Fruit fly (Drosophila melanogaster): ENCODE results near the gene CG9806.

CG9806 gene

DNA sequence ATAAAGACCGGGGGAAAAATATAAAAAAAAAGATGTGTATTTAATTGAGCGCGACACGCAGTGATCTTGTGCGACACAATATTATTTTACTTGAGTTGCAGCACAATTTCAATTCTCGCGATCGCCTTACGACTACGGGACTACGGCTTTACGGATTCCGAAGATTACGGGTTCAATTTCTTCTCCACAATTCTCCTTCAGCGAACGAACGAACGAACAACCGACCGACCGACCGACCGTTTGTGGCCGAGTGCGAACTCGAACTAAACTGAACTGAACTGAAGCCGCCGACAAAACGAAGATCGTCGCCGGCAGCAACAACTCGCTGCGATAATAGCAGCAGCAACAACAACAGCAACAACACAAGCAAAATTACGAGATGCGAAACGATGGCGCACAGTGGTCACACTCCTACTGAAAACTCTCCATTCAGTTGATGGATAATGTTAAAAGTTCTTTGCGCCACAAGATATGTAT is 41.7 kb downstream of the CG9806 start, which contains the start of gene spri (continued):
- TF ChIP-seq org-1 (GFP tag; optimal IDR thresholded peaks at IDR 0.05) (no peak), Bgb (GFP tag; IDR thresholded peaks at IDR 0.05; ENCODE audit: partially characterized antibody) (peak; percentile 48; the same call in 1 of the 2 replicates), CG9437 (GFP tag; optimal IDR thresholded peaks at IDR 0.05) (peak; percentile 16), ken (GFP tag; IDR thresholded peaks at IDR 0.05) (peak; percentile 34; the same call in 1 of the 3 replicates), trh (GFP tag; optimal IDR thresholded peaks at IDR 0.05) (no peak), Adf1 (GFP tag; IDR thresholded peaks at IDR 0.05) (peak; percentile 62), amos (GFP tag; IDR thresholded peaks at IDR 0.05; ENCODE audit: partially characterized antibody) (peak; percentile 12; the same call in 1 of the 2 replicates), Atf6 (GFP tag; IDR thresholded peaks at IDR 0.05) (0 out of 2 replicates have a peak, but pooled peaks have one; percentile 31), Meics (GFP tag; optimal IDR thresholded peaks at IDR 0.05) (peak; percentile 6), her (GFP tag; optimal IDR thresholded peaks at IDR 0.05) (peak; percentile 17), chif (GFP tag; optimal IDR thresholded peaks at IDR 0.05) (no peak), lbe (GFP tag; optimal IDR thresholded peaks at IDR 0.05) (peak; percentile 27), CG13894 (tag; optimal IDR thresholded peaks at IDR 0.05) (peak; percentile 1), HHEX (GFP tag; optimal IDR thresholded peaks at IDR 0.05) (peak; percentile 18), row (GFP tag; IDR thresholded peaks at IDR 0.05) (peak; percentile 57), CG12391 (tag; optimal IDR thresholded peaks at IDR 0.05) (peak; percentile 7), CG17328 (GFP tag; IDR thresholded peaks at IDR 0.05) (0 out of 2 replicates have a peak, but pooled peaks have one; percentile 19), Sox100B (GFP tag; optimal IDR thresholded peaks at IDR 0.05) (no peak), Pdp1 (GFP tag; optimal IDR thresholded peaks at IDR 0.05) (peak in 1 of 2 experiments; percentile 67), sna (GFP tag; IDR thresholded peaks at IDR 0.05; ENCODE audit: partially characterized antibody) (0 out of 2 replicates have a peak, but pooled peaks have one; percentile 18), btn (GFP tag; optimal IDR thresholded peaks at IDR 0.05) (no peak), rib (GFP tag; IDR thresholded peaks at IDR 0.05) (0 out of 2 replicates have a peak, but pooled peaks have one; percentile 29), Drgx (GFP tag; IDR thresholded peaks at IDR 0.05) (peak; percentile 52; the same call in 1 of the 2 replicates), bsh (GFP tag; optimal IDR thresholded peaks at IDR 0.05) (peak in 1 of 2 experiments; percentile 57), Deaf1 (tag; optimal IDR thresholded peaks at IDR 0.05) (peak; percentile 94), CG15479 (GFP tag; optimal IDR thresholded peaks at IDR 0.05) (peak; percentile 56), Aef1 (GFP tag; IDR thresholded peaks at IDR 0.05) (peak; percentile 32; the same call in 1 of the 3 replicates), CG13287 (GFP tag; IDR thresholded peaks at IDR 0.05; ENCODE audit: partially characterized antibody) (peak; percentile 29; the same call in 1 of the 2 replicates), CG1024 (GFP tag; IDR thresholded peaks at IDR 0.05) (no peak), tna (GFP tag; IDR thresholded peaks at IDR 0.05; ENCODE audit: partially characterized antibody) (0 out of 2 replicates have a peak, but pooled peaks have one; percentile 22), nom (GFP tag; optimal IDR thresholded peaks at IDR 0.05) (peak; percentile 88), Hr51 (GFP tag; optimal IDR thresholded peaks at IDR 0.05) (peak in 1 of 2 experiments; percentile 33), CG2199 (GFP tag; IDR thresholded peaks at IDR 0.05) (0 out of 3 replicates have a peak, but pooled peaks have one; percentile 47), CG34376 (GFP tag; optimal IDR thresholded peaks at IDR 0.05) (peak; percentile 52), CG10543 (GFP tag; optimal IDR thresholded peaks at IDR 0.05) (peak; percentile 34), CG10321 (GFP tag; IDR thresholded peaks at IDR 0.05) (no peak), sug (tag; optimal IDR thresholded peaks at IDR 0.05) (peak; percentile 47), ci (GFP tag; IDR thresholded peaks at IDR 0.05) (peak; percentile 54; the same call in 2 of the 3 replicates)

DNA sequence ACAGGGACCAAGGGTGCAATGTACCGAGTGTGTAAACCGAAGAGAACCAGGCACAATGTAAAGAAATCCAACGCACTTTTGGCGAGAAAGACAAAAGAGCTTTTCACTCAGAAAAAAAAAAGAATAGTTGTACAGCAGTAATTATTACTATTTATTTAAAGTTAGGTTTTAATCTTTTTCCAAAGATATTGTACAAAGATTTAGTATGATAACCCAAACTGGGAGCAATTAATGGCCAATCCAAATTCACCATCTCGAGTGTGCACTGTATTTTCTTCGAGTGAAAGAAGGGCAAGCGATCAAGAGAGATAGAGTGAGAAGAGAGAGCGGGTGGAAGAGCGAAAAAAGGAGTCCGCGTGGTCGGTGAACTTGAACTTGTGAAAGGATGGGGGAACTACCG is 42.5 kb downstream of the CG9806 start:
- no peak for TF ChIP-seq Aef1 (GFP tag; IDR thresholded peaks at IDR 0.05)
- 0 out of 2 replicates have a peak, but pooled peaks have one; percentile 6 for TF ChIP-seq sisA (GFP tag; IDR thresholded peaks at IDR 0.05)
- TF ChIP-seq lbe (GFP tag; optimal IDR thresholded peaks at IDR 0.05) = peak; percentile 90
- no peak for TF ChIP-seq Doc3 (GFP tag; IDR thresholded peaks at IDR 0.05; ENCODE audit: partially characterized antibody)
- TF ChIP-seq sug (tag; optimal IDR thresholded peaks at IDR 0.05) = no peak
- TF ChIP-seq BEAF-32 (GFP tag; optimal IDR thresholded peaks at IDR 0.05) = no peak
- no peak for TF ChIP-seq CG7987 (GFP tag; optimal IDR thresholded peaks at IDR 0.05)
- no peak for TF ChIP-seq gcm2 (GFP tag; optimal IDR thresholded peaks at IDR 0.05)
- TF ChIP-seq CG12219 (GFP tag; optimal IDR thresholded peaks at IDR 0.05) = no peak
- TF ChIP-seq CG13123 (GFP tag; optimal IDR thresholded peaks at IDR 0.05) = no peak
- TF ChIP-seq cwo (GFP tag; optimal IDR thresholded peaks at IDR 0.05) = no peak
- no peak for TF ChIP-seq CG17361 (GFP tag; IDR thresholded peaks at IDR 0.05)
- no peak for TF ChIP-seq CG8924 (tag; optimal IDR thresholded peaks at IDR 0.05)
- TF ChIP-seq sd (tag; optimal IDR thresholded peaks at IDR 0.05) = no peak
